Fruit fly (Drosophila melanogaster): ENCODE results near the gene aop.

aop gene

DNA sequence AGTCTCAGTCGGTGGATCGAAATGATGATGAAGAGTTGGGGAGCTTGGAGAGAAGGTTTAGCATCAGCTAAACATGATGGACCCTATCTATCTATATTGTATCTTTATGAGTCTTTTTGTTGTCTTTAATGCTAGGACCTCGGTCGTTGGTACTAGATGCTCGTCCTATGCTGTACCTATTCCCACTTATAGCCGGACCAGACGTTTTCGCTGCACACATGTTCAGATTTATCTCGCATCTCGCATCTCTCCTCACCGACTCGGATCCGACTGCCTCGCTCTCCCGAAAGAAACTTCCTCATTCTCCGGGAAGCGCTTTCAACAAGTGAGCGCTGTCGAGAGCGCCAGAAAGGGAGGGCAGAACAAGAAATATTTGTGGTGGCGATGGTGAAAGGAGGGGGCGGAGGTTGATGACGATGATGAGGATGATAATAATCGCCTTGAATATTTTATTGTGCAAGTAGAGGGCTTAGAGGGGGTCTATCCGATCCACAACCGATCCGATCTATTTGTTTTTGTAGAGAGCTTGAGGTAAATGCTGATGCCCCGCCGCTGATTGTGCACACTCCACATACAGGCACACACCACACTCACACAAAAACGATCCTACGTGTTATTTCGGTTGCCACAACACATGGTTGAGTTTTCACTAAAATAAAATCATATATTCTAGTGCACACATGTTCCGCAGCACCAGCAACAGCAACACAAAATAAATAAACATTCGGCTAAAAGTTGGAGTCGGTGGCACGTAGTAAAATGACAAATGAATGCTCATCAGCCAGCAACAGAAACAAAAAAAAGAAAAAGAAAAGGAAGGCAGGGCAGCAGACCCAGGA, 15.6 kb downstream of the aop start (continued):
- TF ChIP-seq lz (GFP tag; optimal IDR thresholded peaks at IDR 0.05) (peak; percentile 1), achi (GFP tag; optimal IDR thresholded peaks at IDR 0.05) (peak; percentile 72), CG8319 (GFP tag; optimal IDR thresholded peaks at IDR 0.05) (no peak), pdm3 (GFP tag; optimal IDR thresholded peaks at IDR 0.05) (peak; percentile 30), fd85E (GFP tag; optimal IDR thresholded peaks at IDR 0.05) (no peak), spab (GFP tag; optimal IDR thresholded peaks at IDR 0.05) (peak; percentile 65), CG10669 (GFP tag; optimal IDR thresholded peaks at IDR 0.05) (peak; percentile 66), Eip75B (GFP tag; optimal IDR thresholded peaks at IDR 0.05) (peak; percentile 71), CG11762 (GFP tag; optimal IDR thresholded peaks at IDR 0.05; ENCODE audit: insufficient read depth) (peak; percentile 25), CG32006 (GFP tag; optimal IDR thresholded peaks at IDR 0.05) (peak; percentile 73), CG6163 (GFP tag; IDR thresholded peaks at IDR 0.05) (peak; percentile 68), Ets96B (tag; optimal IDR thresholded peaks at IDR 0.05) (peak; percentile 80), CG3919 (GFP tag; optimal IDR thresholded peaks at IDR 0.05) (peak; percentile 74), CG6276 (GFP tag; optimal IDR thresholded peaks at IDR 0.05) (peak; percentile 43), CG7368 (GFP tag; optimal IDR thresholded peaks at IDR 0.05) (peak; percentile 41)

dm6 chr2L:2162281-2162680, 16.3 kb downstream of the aop start:
- no peak for TF ChIP-seq achi (GFP tag; optimal IDR thresholded peaks at IDR 0.05)
- no peak for TF ChIP-seq CG3919 (GFP tag; optimal IDR thresholded peaks at IDR 0.05)
- no peak for TF ChIP-seq fkh (GFP tag; optimal IDR thresholded peaks at IDR 0.05)
- TF ChIP-seq eg (GFP tag; IDR thresholded peaks at IDR 0.05) = peak; percentile 27; the same call in 1 of the 3 replicates
- peak; percentile 69 for TF ChIP-seq CG6854 (GFP tag; optimal IDR thresholded peaks at IDR 0.05)
- peak; percentile 70 for TF ChIP-seq Lpt (GFP tag; optimal IDR thresholded peaks at IDR 0.05)
- no peak for TF ChIP-seq CG6808 (GFP tag; optimal IDR thresholded peaks at IDR 0.05)
- TF ChIP-seq Ets21C (GFP tag; optimal IDR thresholded peaks at IDR 0.05) = no peak
- TF ChIP-seq Ets96B (tag; optimal IDR thresholded peaks at IDR 0.05) = no peak

- TF ChIP-seq CG10669 (GFP tag; optimal IDR thresholded peaks at IDR 0.05) (peak; percentile 53), CG31627 (GFP tag; optimal IDR thresholded peaks at IDR 0.05) (peak; percentile 69), CG3032 (tag; optimal IDR thresholded peaks at IDR 0.05) (peak; percentile 44), fkh (GFP tag; optimal IDR thresholded peaks at IDR 0.05) (no peak), Blimp-1 (GFP tag; optimal IDR thresholded peaks at IDR 0.05) (no peak), CG6276 (GFP tag; optimal IDR thresholded peaks at IDR 0.05) (peak; percentile 17), CG11762 (GFP tag; optimal IDR thresholded peaks at IDR 0.05; ENCODE audit: insufficient read depth) (peak; percentile 34), Hr38 (GFP tag; optimal IDR thresholded peaks at IDR 0.05) (no peak), Eip75B (GFP tag; optimal IDR thresholded peaks at IDR 0.05) (peak; percentile 63), Gug (GFP tag; IDR thresholded peaks at IDR 0.05) (peak; percentile 46), CG15336 (GFP tag; IDR thresholded peaks at IDR 0.05) (peak; percentile 8; the same call in 1 of the 2 replicates), CG3919 (GFP tag; optimal IDR thresholded peaks at IDR 0.05) (peak; percentile 53), spab (GFP tag; optimal IDR thresholded peaks at IDR 0.05) (peak; percentile 66), eg (GFP tag; IDR thresholded peaks at IDR 0.05) (peak; percentile 57; the same call in 2 of the 3 replicates), Sox102F (GFP tag; optimal IDR thresholded peaks at IDR 0.05) (peak; percentile 6), CG10631 (GFP tag; optimal IDR thresholded peaks at IDR 0.05) (peak; percentile 74), CG11902 (GFP tag; optimal IDR thresholded peaks at IDR 0.05) (peak; percentile 57), Sox14 (GFP tag; optimal IDR thresholded peaks at IDR 0.05) (peak; percentile 77), CG6808 (GFP tag; optimal IDR thresholded peaks at IDR 0.05) (peak; percentile 27), CG16779 (tag; optimal IDR thresholded peaks at IDR 0.05) (no peak), CG1621 (tag; optimal IDR thresholded peaks at IDR 0.05) (peak; percentile 48), ss (GFP tag; optimal IDR thresholded peaks at IDR 0.05) (peak; percentile 3 to 50), svp (GFP tag) (peak; percentile 94), Eip78C (GFP tag) (peak; percentile 93), Ets96B (tag; optimal IDR thresholded peaks at IDR 0.05) (peak; percentile 40), achi (GFP tag; optimal IDR thresholded peaks at IDR 0.05) (peak; percentile 40), Lpt (GFP tag; optimal IDR thresholded peaks at IDR 0.05) (no peak), salr (GFP tag; optimal IDR thresholded peaks at IDR 0.05) (peak; percentile 31 to 78), CG6854 (GFP tag; optimal IDR thresholded peaks at IDR 0.05) (peak; percentile 78), dsx (GFP tag; optimal IDR thresholded peaks at IDR 0.05; ENCODE audit: poor library complexity, severe bottlenecking) (peak; percentile 50), Hr39 (GFP tag; optimal IDR thresholded peaks at IDR 0.05) (peak; percentile 73), CG34406 (GFP tag; optimal IDR thresholded peaks at IDR 0.05) (peak; percentile 46)
Measured at dm6 chr2L:2161244-2162243, 17.0 kb downstream of the aop start.
